Worm (Caenorhabditis elegans) whole organism, midembryonic: ENCODE data around the gene mrps-33.

ENCODE experiments used
- T22C8.4 ChIP-seq: fragments of 200-800 bp; sonication (Bioruptor generic); IDR thresholded peaks from 2 replicates; pipeline ENCODE4 v1.3.6; 2022; ENCODE audit warnings: missing genetic modification characterization, missing compliant biosample characterization
- cog-1 ChIP-seq: sonication (generic microtip); optimal IDR thresholded peaks from 2 replicates; lab custom pipeline; 2016; ENCODE audit warnings: missing genetic modification characterization, missing compliant biosample characterization
- flt-1 ChIP-seq: fragments of 200-800 bp; sonication (Bioruptor generic); IDR thresholded peaks from 2 replicates; pipeline ENCODE4 v1.3.6; 2022; ENCODE audit warnings: missing genetic modification characterization, missing compliant biosample characterization
- klf-2 ChIP-seq: fragments of 200-800 bp; sonication (Bioruptor generic); conservative IDR thresholded peaks from 2 replicates; pipeline ENCODE4 v1.3.6; 2022; ENCODE audit warnings: missing genetic modification reagents, missing genetic modification characterization, missing compliant biosample characterization
- med-1 ChIP-seq: sonication (generic microtip); optimal IDR thresholded peaks from 2 replicates; lab custom pipeline; 2017; ENCODE audit warnings: missing genetic modification characterization, mild to moderate bottlenecking, missing compliant biosample characterization, antibody characterized with exemption, missing genetic modification reagents; ENCODE audit not compliant: insufficient read depth
- ref-1 ChIP-seq: fragments of 200-800 bp; sonication (Bioruptor generic); conservative IDR thresholded peaks from 2 replicates; pipeline ENCODE4 v1.3.6; 2022; ENCODE audit warnings: missing genetic modification reagents, missing genetic modification characterization, missing compliant biosample characterization
- tab-1 ChIP-seq: fragments of 200-800 bp; sonication (Bioruptor generic); IDR thresholded peaks from 2 replicates; pipeline ENCODE4 v1.3.6; 2022; ENCODE audit warnings: missing genetic modification characterization, missing compliant biosample characterization
- ztf-23 ChIP-seq: fragments of 200-800 bp; sonication (Bioruptor generic); IDR thresholded peaks from 2 replicates; pipeline ENCODE4 v1.3.6; 2022; ENCODE audit warnings: missing genetic modification reagents, missing genetic modification characterization, missing compliant biosample characterization
- ztf-29 ChIP-seq: fragments of 200-800 bp; sonication (Bioruptor generic); IDR thresholded peaks from 2 replicates; pipeline ENCODE4 v1.3.6; 2022; ENCODE audit warnings: missing genetic modification reagents, missing genetic modification characterization, missing compliant biosample characterization

DNA sequence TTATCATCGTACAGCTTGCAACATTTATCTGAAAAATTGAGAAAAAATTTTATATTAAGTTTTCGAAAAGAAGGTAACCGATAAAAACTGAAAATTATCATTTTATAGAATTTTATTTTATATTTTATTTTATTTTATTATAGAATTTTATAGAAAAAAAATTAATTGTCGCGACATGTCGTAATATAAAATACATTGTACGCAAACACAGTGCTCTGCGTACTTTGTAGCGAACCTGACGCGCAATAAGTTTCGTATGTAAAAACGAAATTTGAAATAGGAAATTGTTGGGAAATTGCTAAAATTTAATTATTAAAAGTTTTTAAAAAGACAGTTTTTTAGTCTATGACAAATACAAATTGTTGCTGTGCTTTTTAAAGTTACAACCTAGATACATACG lies 48.3 kb downstream of the mrps-33 start, which contains the start of the genes hst-1 and ints-6:
- no peak for TF ChIP-seq tab-1 (GFP tag; lab: Robert Waterston, UW)
- no peak for TF ChIP-seq ref-1 (GFP tag; lab: Robert Waterston, UW)
- TF ChIP-seq cog-1 (tag; lab: Kevin White, UChicago), result no peak
- no peak for TF ChIP-seq ztf-23 (GFP tag; lab: Robert Waterston, UW)
- TF ChIP-seq klf-2, result no peak
- no peak for TF ChIP-seq med-1 (GFP tag; lab: Kevin White, UChicago)
- no peak for TF ChIP-seq flt-1
- no peak for TF ChIP-seq T22C8.4
- TF ChIP-seq ztf-29, result no peak
